Worm (Caenorhabditis elegans): ENCODE data around the gene ced-5.
A peak's percentile ranks its signal among the peaks of the same experiment; 100 is the strongest.

Gene ced-5

ce11 chrIV:10502345-10502744 lies 18.4 kb downstream of the ced-5 start (continued):
- peak; percentile 8 for TF ChIP-seq mxl-3 (GFP tag; optimal IDR thresholded peaks at IDR 0.05)
- peak; percentile 64 for TF ChIP-seq nhr-11 (tag; optimal IDR thresholded peaks at IDR 0.05)
- 0 out of 2 replicates have a peak, but pooled peaks have one; percentile 37 for TF ChIP-seq zfp-3 (GFP tag; conservative IDR thresholded peaks at IDR 0.05)
- TF ChIP-seq daf-16 (GFP tag; optimal IDR thresholded peaks at IDR 0.05), result peak in 1 of 2 experiments; percentile 36
- TF ChIP-seq daf-16 (tag; optimal IDR thresholded peaks at IDR 0.05), result peak; percentile 97
- no peak for TF ChIP-seq sdz-12 (GFP tag; optimal IDR thresholded peaks at IDR 0.05)
- TF ChIP-seq jun-1 (tag; optimal IDR thresholded peaks at IDR 0.05), result no peak
- no peak for TF ChIP-seq madf-5 (GFP tag; IDR thresholded peaks at IDR 0.05)
- TF ChIP-seq ctbp-1 (GFP tag; IDR thresholded peaks at IDR 0.05), result no peak
- TF ChIP-seq snpc-1.2 (GFP tag; IDR thresholded peaks at IDR 0.05), result no peak
- no peak for TF ChIP-seq ces-1 (GFP tag; optimal IDR thresholded peaks at IDR 0.05)
- TF ChIP-seq spr-1 (tag; optimal IDR thresholded peaks at IDR 0.05), result no peak
- TF ChIP-seq pqm-1 (tag; optimal IDR thresholded peaks at IDR 0.05), result peak; percentile 76
- peak; percentile 50; the same call in 1 of the 2 replicates for TF ChIP-seq pha-4 (GFP tag; IDR thresholded peaks at IDR 0.05)
- no peak for TF ChIP-seq pha-4 (tag; optimal IDR thresholded peaks at IDR 0.05)
- no peak for TF ChIP-seq saeg-2 (GFP tag; IDR thresholded peaks at IDR 0.05)
- no peak for TF ChIP-seq tag-97 (GFP tag; IDR thresholded peaks at IDR 0.05)
- no peak for TF ChIP-seq dpl-1 (GFP tag; optimal IDR thresholded peaks at IDR 0.05)
- TF ChIP-seq lin-38 (GFP tag; IDR thresholded peaks at IDR 0.05), result peak; percentile 26; the same call in 1 of the 2 replicates
- no peak for TF ChIP-seq dmd-9 (GFP tag; IDR thresholded peaks at IDR 0.05)
- TF ChIP-seq dmd-8 (GFP tag; IDR thresholded peaks at IDR 0.05), result no peak
- TF ChIP-seq mdt-29 (GFP tag; IDR thresholded peaks at IDR 0.05), result no peak
- no peak for TF ChIP-seq rbr-2 (tag; optimal IDR thresholded peaks at IDR 0.05)
- TF ChIP-seq ceh-62 (tag; optimal IDR thresholded peaks at IDR 0.05), result no peak
- no peak for TF ChIP-seq lin-15B (tag; optimal IDR thresholded peaks at IDR 0.05)
- TF ChIP-seq aha-1 (tag), result peak; percentile 89
- TF ChIP-seq snpc-4 (tag; optimal IDR thresholded peaks at IDR 0.05), result no peak
- peak; percentile 55; the same call in 1 of the 2 replicates for TF ChIP-seq php-3 (GFP tag; IDR thresholded peaks at IDR 0.05)
- no peak for TF ChIP-seq cey-2 (tag; optimal IDR thresholded peaks at IDR 0.05; ENCODE audit: borderline replicate concordance, insufficient read depth)
- TF ChIP-seq ZK546.5 (tag; optimal IDR thresholded peaks at IDR 0.05), result no peak
- TF ChIP-seq F49E8.2 (tag; optimal IDR thresholded peaks at IDR 0.05; ENCODE audit: borderline replicate concordance), result no peak
- no peak for TF ChIP-seq Y5F2A.4 (GFP tag; optimal IDR thresholded peaks at IDR 0.05)
- TF ChIP-seq F26F4.8 (GFP tag; conservative IDR thresholded peaks at IDR 0.05), result no peak
- no peak for TF ChIP-seq nhr-41 (GFP tag; IDR thresholded peaks at IDR 0.05)
- TF ChIP-seq ceh-20 (GFP tag; IDR thresholded peaks at IDR 0.05), result no peak
- no peak for TF ChIP-seq egl-43 (GFP tag; IDR thresholded peaks at IDR 0.05)
- peak in 1 of 2 experiments; percentile 60 for TF ChIP-seq mdl-1 (tag; optimal IDR thresholded peaks at IDR 0.05)
- TF ChIP-seq ceh-44 (GFP tag; IDR thresholded peaks at IDR 0.05), result no peak
- TF ChIP-seq unc-62 (GFP tag; optimal IDR thresholded peaks at IDR 0.05 in 1 of 2), result no peak
- TF ChIP-seq unc-62 (tag; optimal IDR thresholded peaks at IDR 0.05), result no peak
- peak; percentile 47 for TF ChIP-seq mep-1 (tag; optimal IDR thresholded peaks at IDR 0.05)
- TF ChIP-seq F10B5.3 (tag; optimal IDR thresholded peaks at IDR 0.05), result no peak
- peak; percentile 65 for TF ChIP-seq ama-1 (optimal IDR thresholded peaks at IDR 0.05)
- peak; percentile 84 for TF ChIP-seq dmd-6 (GFP tag; IDR thresholded peaks at IDR 0.05)
- TF ChIP-seq lin-29 (GFP tag; IDR thresholded peaks at IDR 0.05), result no peak
- peak; percentile 96 for TF ChIP-seq hlh-11 (tag; optimal IDR thresholded peaks at IDR 0.05)
- no peak for TF ChIP-seq gei-8 (GFP tag; optimal IDR thresholded peaks at IDR 0.05)
- TF ChIP-seq zip-11 (GFP tag; IDR thresholded peaks at IDR 0.05), result no peak
- TF ChIP-seq unc-39 (tag; optimal IDR thresholded peaks at IDR 0.05), result no peak
- TF ChIP-seq D1046.2 (GFP tag; IDR thresholded peaks at IDR 0.05), result no peak
- TF ChIP-seq attf-4 (tag; optimal IDR thresholded peaks at IDR 0.05), result no peak
- no peak for TF ChIP-seq Y105C5A.15 (GFP tag; IDR thresholded peaks at IDR 0.05)
- no peak for TF ChIP-seq madf-9 (GFP tag; conservative IDR thresholded peaks at IDR 0.05)

Data from whole organism, L4 larva.